Fruit fly (Drosophila melanogaster): ENCODE measurements around the gene Ada3.
A peak's percentile ranks its signal among the peaks of the same experiment; 100 is the strongest.

Ada3 gene

dm6 chrX:18125520-18125919 lies 40.0 kb downstream of the Ada3 start (continued):
- TF ChIP-seq BtbVII (GFP tag; optimal IDR thresholded peaks at IDR 0.05) (peak; percentile 56), CG7357 (GFP tag; IDR thresholded peaks at IDR 0.05) (0 out of 3 replicates have a peak, but pooled peaks have one; percentile 10), NC2α (GFP tag; optimal IDR thresholded peaks at IDR 0.05) (no peak), CG6854 (GFP tag; optimal IDR thresholded peaks at IDR 0.05) (peak; percentile 37), E2f1 (GFP tag; IDR thresholded peaks at IDR 0.05) (no peak), mam (GFP tag; optimal IDR thresholded peaks at IDR 0.05) (peak; percentile 3), CG15269 (tag; optimal IDR thresholded peaks at IDR 0.05) (peak; percentile 42), Hand (GFP tag; optimal IDR thresholded peaks at IDR 0.05) (peak; percentile 60), CG6683 (GFP tag; optimal IDR thresholded peaks at IDR 0.05) (peak; percentile 12), caup (GFP tag; optimal IDR thresholded peaks at IDR 0.05; ENCODE audit: severe bottlenecking) (peak; percentile 35), Hmr (GFP tag; optimal IDR thresholded peaks at IDR 0.05) (peak; percentile 63), CG9437 (GFP tag; optimal IDR thresholded peaks at IDR 0.05) (peak; percentile 3), CG9609 (GFP tag; optimal IDR thresholded peaks at IDR 0.05) (no peak), sug (tag; optimal IDR thresholded peaks at IDR 0.05) (peak; percentile 8), Ets65A (GFP tag) (peak; percentile 90)

dm6 chrX:18129297-18129696 lies 43.7 kb downstream of the Ada3 start:
- TF ChIP-seq CG7839 (tag; optimal IDR thresholded peaks at IDR 0.05) (no peak), CG14441 (GFP tag; IDR thresholded peaks at IDR 0.05) (no peak), Vsx1 (GFP tag; optimal IDR thresholded peaks at IDR 0.05) (no peak), CG10274 (GFP tag; optimal IDR thresholded peaks at IDR 0.05) (no peak), ato (GFP tag; IDR thresholded peaks at IDR 0.05; ENCODE audit: partially characterized antibody) (peak; percentile 62; the same call in 1 of the 2 replicates), CG2129 (GFP tag; IDR thresholded peaks at IDR 0.05; ENCODE audit: partially characterized antibody) (no peak), gsb-n (tag; optimal IDR thresholded peaks at IDR 0.05) (no peak), z (GFP tag; IDR thresholded peaks at IDR 0.05) (no peak), Scr (GFP tag; IDR thresholded peaks at IDR 0.05; ENCODE audit: partially characterized antibody) (peak; percentile 9; the same call in 1 of the 2 replicates), CG8944 (GFP tag; optimal IDR thresholded peaks at IDR 0.05) (no peak), Fer3 (tag; optimal IDR thresholded peaks at IDR 0.05) (no peak), row (GFP tag; IDR thresholded peaks at IDR 0.05) (no peak), Six4 (GFP tag; optimal IDR thresholded peaks at IDR 0.05) (no peak), CG6765 (GFP tag; optimal IDR thresholded peaks at IDR 0.05) (no peak), nerfin-2 (GFP tag; IDR thresholded peaks at IDR 0.05; ENCODE audit: partially characterized antibody) (0 out of 2 replicates have a peak, but pooled peaks have one; percentile 27), PHDP (tag; optimal IDR thresholded peaks at IDR 0.05) (no peak), vnd (GFP tag; IDR thresholded peaks at IDR 0.05; ENCODE audit: partially characterized antibody) (peak; percentile 36; the same call in 1 of the 3 replicates), CG12071 (GFP tag; optimal IDR thresholded peaks at IDR 0.05) (no peak), Med (GFP tag) (no peak), h (optimal IDR thresholded peaks at IDR 0.05) (no peak), Xrp1 (GFP tag; IDR thresholded peaks at IDR 0.05) (no peak), bigmax (GFP tag; optimal IDR thresholded peaks at IDR 0.05) (no peak), Hmx (GFP tag; optimal IDR thresholded peaks at IDR 0.05) (no peak), hb (GFP tag; IDR thresholded peaks at IDR 0.05; ENCODE audit: partially characterized antibody) (0 out of 3 replicates have a peak, but pooled peaks have one; percentile 48), CG6791 (GFP tag; IDR thresholded peaks at IDR 0.05; ENCODE audit: partially characterized antibody) (peak; percentile 62; the same call in 2 of the 3 replicates), CG6813 (GFP tag; optimal IDR thresholded peaks at IDR 0.05) (no peak), tio (GFP tag; optimal IDR thresholded peaks at IDR 0.05) (no peak), CG4617 (GFP tag; optimal IDR thresholded peaks at IDR 0.05; ENCODE audit: borderline replicate concordance) (no peak), CG14050 (GFP tag; IDR thresholded peaks at IDR 0.05) (no peak), zen2 (GFP tag; IDR thresholded peaks at IDR 0.05; ENCODE audit: partially characterized antibody) (no peak), Mrtf (GFP tag; IDR thresholded peaks at IDR 0.05) (no peak), NfI (GFP tag; optimal IDR thresholded peaks at IDR 0.05) (no peak), CG2199 (GFP tag; IDR thresholded peaks at IDR 0.05) (no peak), Kr (GFP tag; optimal IDR thresholded peaks at IDR 0.05) (no peak), CG17359 (tag; optimal IDR thresholded peaks at IDR 0.05) (no peak)

All from whole organism, embryonic.